Fruit fly (Drosophila melanogaster) whole organism, embryonic: ENCODE measurements around the gene CG11168.

Source experiments
- Ada2b ChIP-seq: fragments of 200-800 bp; sonication (Bioruptor generic); IDR thresholded peaks from 2 replicates; pipeline ENCODE4 v1.3.6; 2022; ENCODE audit warnings: missing biosample characterization, missing genetic modification characterization
- Adf1 ChIP-seq: fragments of 200-800 bp; sonication (Bioruptor generic); IDR thresholded peaks from 2 replicates; pipeline ENCODE4 v1.3.6; 2022; ENCODE audit warnings: missing biosample characterization, missing genetic modification characterization
- Asciz ChIP-seq: fragments of 200-800 bp; sonication (Bioruptor generic); optimal IDR thresholded peaks from 2 replicates; lab custom pipeline; 2017; ENCODE audit warnings: missing biosample characterization, mild to moderate bottlenecking, missing genetic modification characterization, missing genetic modification reagents
- BEAF-32 ChIP-seq: fragments of 200-800 bp; sonication (Bioruptor generic); optimal IDR thresholded peaks from 3 replicates; lab custom pipeline; 2017; ENCODE audit warnings: missing biosample characterization, missing genetic modification characterization, mild to moderate bottlenecking, moderate library complexity, missing genetic modification reagents
- CG1024 ChIP-seq: fragments of 200-800 bp; sonication (Bioruptor generic); IDR thresholded peaks from 2 replicates; pipeline ENCODE4 v1.3.6; 2022; ENCODE audit warnings: missing biosample characterization, missing genetic modification characterization
- CG10462 ChIP-seq: fragments of 200-800 bp; sonication (Bioruptor generic); optimal IDR thresholded peaks from 2 replicates; lab custom pipeline; 2016; ENCODE audit warnings: missing biosample characterization, missing genetic modification characterization
- CG11560 ChIP-seq: fragments of 200-800 bp; sonication (Bioruptor generic); IDR thresholded peaks from 3 replicates; pipeline ENCODE4 v1.3.6; 2022; ENCODE audit warnings: missing biosample characterization, missing genetic modification characterization
- CG11695 ChIP-seq: fragments of 200-800 bp; sonication (Bioruptor generic); IDR thresholded peaks from 3 replicates; pipeline ENCODE4 v1.3.6; 2022; ENCODE audit warnings: missing biosample characterization, missing genetic modification characterization
- CG12659 ChIP-seq: fragments of 200-800 bp; sonication (Bioruptor generic); optimal IDR thresholded peaks from 3 replicates; lab custom pipeline; 2017; ENCODE audit warnings: mild to moderate bottlenecking, missing biosample characterization, missing genetic modification reagents, missing genetic modification characterization
- CG13123 ChIP-seq: fragments of 200-800 bp; sonication (Bioruptor generic); optimal IDR thresholded peaks from 2 replicates; lab custom pipeline; 2016; ENCODE audit warnings: missing biosample characterization, missing genetic modification characterization
- CG14860 ChIP-seq: fragments of 200-800 bp; sonication (Bioruptor generic); IDR thresholded peaks from 3 replicates; pipeline ENCODE4 v1.3.6; 2022; ENCODE audit warnings: missing biosample characterization, missing genetic modification characterization; ENCODE audit not compliant: partially characterized antibody
- CG16779 ChIP-seq: fragments of 200-800 bp; sonication (Bioruptor generic); IDR thresholded peaks from 2 replicates; pipeline ENCODE4 v1.3.6; 2022; ENCODE audit warnings: missing biosample characterization, missing genetic modification characterization
- CG16863 ChIP-seq: fragments of 200-800 bp; sonication (Bioruptor generic); optimal IDR thresholded peaks from 3 replicates; lab custom pipeline; 2016; ENCODE audit warnings: missing biosample characterization, missing genetic modification characterization
- CG17186 ChIP-seq: fragments of 200-800 bp; sonication (Bioruptor generic); optimal IDR thresholded peaks from 3 replicates; lab custom pipeline; 2017; ENCODE audit warnings: missing biosample characterization, missing genetic modification reagents, missing genetic modification characterization
- CG18262 ChIP-seq: fragments of 200-800 bp; optimal IDR thresholded peaks from 3 replicates; lab custom pipeline; 2019; ENCODE audit warnings: missing biosample characterization, mild to moderate bottlenecking, missing genetic modification characterization, moderate library complexity
- CG18764 ChIP-seq: fragments of 200-800 bp; sonication (Bioruptor generic); optimal IDR thresholded peaks from 3 replicates; lab custom pipeline; 2016; ENCODE audit warnings: missing biosample characterization, missing genetic modification characterization
- CG2120 ChIP-seq: fragments of 200-800 bp; sonication (Bioruptor generic); optimal IDR thresholded peaks from 3 replicates; lab custom pipeline; 2016; ENCODE audit warnings: missing biosample characterization, missing genetic modification characterization
- CG43689 ChIP-seq: fragments of 200-800 bp; sonication (Bioruptor generic); IDR thresholded peaks from 2 replicates; pipeline ENCODE4 v1.3.6; 2022; ENCODE audit warnings: missing biosample characterization, missing genetic modification characterization
- CG4820 ChIP-seq: fragments of 200-800 bp; sonication (Bioruptor generic); optimal IDR thresholded peaks from 3 replicates; lab custom pipeline; 2016; ENCODE audit warnings: missing biosample characterization, missing genetic modification characterization
- CG6272 ChIP-seq: fragments of 200-800 bp; sonication (Bioruptor generic); IDR thresholded peaks from 2 replicates; pipeline ENCODE4 v1.3.6; 2022; ENCODE audit warnings: missing biosample characterization, missing genetic modification characterization
- CG7556 ChIP-seq: fragments of 200-800 bp; sonication (Bioruptor generic); optimal IDR thresholded peaks from 2 replicates; lab custom pipeline; 2017; ENCODE audit warnings: missing biosample characterization, mild to moderate bottlenecking, missing genetic modification characterization
- CG7786 ChIP-seq: fragments of 200-800 bp; sonication (Bioruptor generic); optimal IDR thresholded peaks from 2 replicates; lab custom pipeline; 2016; ENCODE audit warnings: missing biosample characterization, missing genetic modification characterization
- CG8478 ChIP-seq: fragments of >200 bp; optimal IDR thresholded peaks from 2 replicates; lab custom pipeline; 2018
- CG8924 ChIP-seq: fragments of 200-800 bp; optimal IDR thresholded peaks from 3 replicates; lab custom pipeline; 2019; ENCODE audit warnings: missing biosample characterization, mild to moderate bottlenecking, missing genetic modification characterization, moderate library complexity
- CG9876 ChIP-seq: fragments of 200-800 bp; sonication (Bioruptor generic); optimal IDR thresholded peaks from 2 replicates; lab custom pipeline; 2016; ENCODE audit warnings: missing biosample characterization, missing genetic modification characterization
- Deaf1 ChIP-seq: fragments of 200-800 bp; optimal IDR thresholded peaks from 3 replicates; lab custom pipeline; 2019; ENCODE audit warnings: missing biosample characterization, mild to moderate bottlenecking, missing genetic modification characterization, moderate library complexity
- Doc2 ChIP-seq: fragments of 200-800 bp; sonication (Bioruptor generic); IDR thresholded peaks from 2 replicates; pipeline ENCODE4 v1.3.6; 2022; ENCODE audit warnings: missing biosample characterization, missing genetic modification characterization
- Dp ChIP-seq: fragments of 200-800 bp; sonication (Bioruptor generic); optimal IDR thresholded peaks from 2 replicates; lab custom pipeline; 2018; ENCODE audit warnings: missing biosample characterization, mild to moderate bottlenecking, missing genetic modification characterization, moderate library complexity
- Ets65A ChIP-seq: fragments of 200-800 bp; sonication (Bioruptor generic); peaks from one replicate; lab custom pipeline; 2016; ENCODE audit warnings: missing biosample characterization, missing genetic modification characterization
- Hand ChIP-seq: fragments of 200-800 bp; sonication (Bioruptor generic); optimal IDR thresholded peaks from 2 replicates; lab custom pipeline; 2017; ENCODE audit warnings: mild to moderate bottlenecking, missing biosample characterization, missing genetic modification reagents, missing genetic modification characterization
- Hr3 ChIP-seq: fragments of 200-800 bp; sonication (Bioruptor generic); optimal IDR thresholded peaks from 3 replicates; lab custom pipeline; 2016; ENCODE audit warnings: missing biosample characterization, missing genetic modification characterization
- MTF-1 ChIP-seq: fragments of 200-800 bp; sonication (Bioruptor generic); optimal IDR thresholded peaks from 2 replicates; lab custom pipeline; 2018; ENCODE audit warnings: missing biosample characterization, mild to moderate bottlenecking, missing genetic modification characterization, borderline replicate concordance
- NC2β ChIP-seq: fragments of 200-800 bp; sonication (Bioruptor generic); optimal IDR thresholded peaks from 2 replicates; lab custom pipeline; 2016; ENCODE audit warnings: missing biosample characterization, missing genetic modification characterization
- NFAT ChIP-seq: fragments of 200-800 bp; sonication (Bioruptor generic); IDR thresholded peaks from 2 replicates; pipeline ENCODE4 v1.3.6; 2022; ENCODE audit warnings: missing biosample characterization, missing genetic modification characterization
- Optix ChIP-seq: fragments of 200-800 bp; sonication (Bioruptor generic); IDR thresholded peaks from 3 replicates; pipeline ENCODE4 v1.3.6; 2022; ENCODE audit warnings: missing biosample characterization, missing genetic modification characterization
- Rx ChIP-seq: fragments of 200-800 bp; sonication (Bioruptor generic); IDR thresholded peaks from 2 replicates; pipeline ENCODE4 v1.3.6; 2022; ENCODE audit warnings: missing biosample characterization, missing genetic modification characterization
- Usf ChIP-seq: fragments of 200-800 bp; sonication (Bioruptor generic); optimal IDR thresholded peaks from 2 replicates; lab custom pipeline; 2017; ENCODE audit warnings: missing genotype, missing biosample characterization, missing genetic modification characterization
- chinmo ChIP-seq: fragments of 200-800 bp; sonication (Bioruptor generic); IDR thresholded peaks from 4 replicates; pipeline ENCODE4 v1.3.6; 2022; ENCODE audit warnings: missing biosample characterization, missing genetic modification characterization; ENCODE audit not compliant: partially characterized antibody
- danr ChIP-seq: fragments of 200-800 bp; sonication (Bioruptor generic); IDR thresholded peaks from 2 replicates; pipeline ENCODE4 v1.3.6; 2022; ENCODE audit warnings: missing biosample characterization, missing genetic modification characterization
- ewg ChIP-seq: fragments of 200-800 bp; sonication (Bioruptor generic); optimal IDR thresholded peaks from 3 replicates; lab custom pipeline; 2017; ENCODE audit warnings: mild to moderate bottlenecking, missing biosample characterization, missing genetic modification reagents, missing genetic modification characterization
- exex ChIP-seq: fragments of 200-800 bp; sonication (Bioruptor generic); optimal IDR thresholded peaks from 4 replicates; lab custom pipeline; 2018; ENCODE audit warnings: missing biosample characterization, mild to moderate bottlenecking, missing genetic modification characterization, moderate library complexity
- gce ChIP-seq: fragments of 200-800 bp; sonication (Bioruptor generic); IDR thresholded peaks from 3 replicates; pipeline ENCODE4 v1.3.6; 2022; ENCODE audit warnings: missing biosample characterization, missing genetic modification characterization
- gcm ChIP-seq: fragments of 200-800 bp; sonication (Bioruptor generic); optimal IDR thresholded peaks from 2 replicates; lab custom pipeline; 2019; ENCODE audit warnings: missing biosample characterization, mild to moderate bottlenecking, missing genetic modification characterization, moderate library complexity
- jing ChIP-seq: fragments of 200-800 bp; sonication (Bioruptor generic); optimal IDR thresholded peaks from 2 replicates; lab custom pipeline; 2018; ENCODE audit warnings: missing biosample characterization, mild to moderate bottlenecking, missing genetic modification characterization
- kah ChIP-seq: fragments of 200-800 bp; sonication (Bioruptor generic); optimal IDR thresholded peaks from 2 replicates; lab custom pipeline; 2018; ENCODE audit warnings: missing biosample characterization, mild to moderate bottlenecking, missing genetic modification characterization
- kay ChIP-seq: fragments of 200-800 bp; sonication (Bioruptor generic); optimal IDR thresholded peaks from 2 replicates; lab custom pipeline; 2016; ENCODE audit warnings: missing biosample characterization, missing genetic modification characterization
- slbo ChIP-seq: fragments of 200-800 bp; sonication (Bioruptor generic); IDR thresholded peaks from 2 replicates; pipeline ENCODE4 v1.3.6; 2022; ENCODE audit warnings: missing biosample characterization, missing genetic modification characterization
- slou ChIP-seq: fragments of 200-800 bp; sonication (Bioruptor generic); optimal IDR thresholded peaks from 3 replicates; lab custom pipeline; 2016; ENCODE audit warnings: missing biosample characterization, missing genetic modification characterization
- sug ChIP-seq: fragments of 200-800 bp; optimal IDR thresholded peaks from 2 replicates; lab custom pipeline; 2019; ENCODE audit warnings: missing biosample characterization, mild to moderate bottlenecking, missing genetic modification characterization, moderate library complexity
- trem ChIP-seq: fragments of 200-800 bp; optimal IDR thresholded peaks from 3 replicates; lab custom pipeline; 2019; ENCODE audit warnings: missing biosample characterization, mild to moderate bottlenecking, missing genetic modification characterization, moderate library complexity
- wor ChIP-seq: fragments of 200-800 bp; sonication (Bioruptor generic); IDR thresholded peaks from 2 replicates; pipeline ENCODE4 v1.3.6; 2022; ENCODE audit warnings: missing biosample characterization, missing genetic modification characterization
- zen2 ChIP-seq: fragments of 200-800 bp; sonication (Bioruptor generic); IDR thresholded peaks from 3 replicates; pipeline ENCODE4 v1.3.6; 2022; ENCODE audit warnings: missing biosample characterization, missing genetic modification characterization; ENCODE audit not compliant: partially characterized antibody

Gene CG11168

DNA sequence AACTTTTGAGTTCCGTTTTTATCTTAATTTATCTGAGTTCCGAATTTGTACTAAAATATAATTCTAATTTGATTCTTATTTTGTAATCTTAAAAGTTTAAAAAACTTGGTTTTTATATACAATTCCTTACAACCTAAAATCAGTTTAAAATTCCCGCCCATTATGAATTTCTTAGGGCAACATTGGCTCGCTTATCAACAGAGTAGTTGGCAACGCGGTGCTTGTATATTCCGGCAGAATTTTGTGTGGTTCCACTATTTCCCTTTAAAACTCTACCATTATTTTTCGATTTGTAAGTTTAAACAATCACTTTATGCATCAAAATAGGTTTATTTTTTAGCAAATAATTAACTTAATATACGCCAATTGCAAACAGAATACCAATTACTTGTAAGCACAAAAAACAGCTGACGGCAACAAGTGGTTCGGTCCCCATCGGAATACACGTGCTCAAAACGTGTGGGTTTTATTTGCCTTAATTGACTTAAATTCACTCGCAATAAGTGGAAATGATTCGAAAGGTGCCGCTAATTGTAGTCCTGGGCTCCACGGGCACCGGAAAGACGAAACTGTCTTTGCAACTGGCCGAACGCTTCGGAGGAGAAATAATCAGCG lies 41.0 kb upstream of the CG11168 start, which contains the start of the genes CG11089 and CG31381 (continued):
- TF ChIP-seq sug: no peak
- no peak for TF ChIP-seq wor (GFP tag; lab: Robert Waterston, UW)
- TF ChIP-seq CG4820 (GFP tag; lab: Kevin White, UChicago): no peak
- no peak for TF ChIP-seq CG11695 (GFP tag; lab: Robert Waterston, UW)
- no peak for TF ChIP-seq Usf (GFP tag; lab: Kevin White, UChicago)
- no peak for TF ChIP-seq NFAT (GFP tag; lab: Robert Waterston, UW)
- no peak for TF ChIP-seq CG11560
- no peak for TF ChIP-seq BEAF-32
- no peak for TF ChIP-seq Hand (GFP tag; lab: Kevin White, UChicago)
- TF ChIP-seq ewg (GFP tag; lab: Kevin White, UChicago): no peak
- no peak for TF ChIP-seq CG16863 (GFP tag; lab: Kevin White, UChicago)
- TF ChIP-seq CG1024 (GFP tag; lab: Robert Waterston, UW): no peak
- no peak for TF ChIP-seq CG2120 (GFP tag; lab: Kevin White, UChicago)
- TF ChIP-seq kah (GFP tag; lab: Kevin White, UChicago): peak; percentile 99
- TF ChIP-seq CG6272 (GFP tag; lab: Robert Waterston, UW): no peak
- TF ChIP-seq Optix (GFP tag; lab: Robert Waterston, UW): no peak
- no peak for TF ChIP-seq CG8478 (lab: Kevin White, UChicago)
- no peak for TF ChIP-seq gcm (GFP tag; lab: Kevin White, UChicago)
- no peak for TF ChIP-seq Ada2b (GFP tag; lab: Robert Waterston, UW)
- no peak for TF ChIP-seq CG9876 (GFP tag; lab: Kevin White, UChicago)
- TF ChIP-seq CG18262 (tag; lab: Kevin White, UChicago): no peak
- no peak for TF ChIP-seq NC2β
- no peak for TF ChIP-seq slou (GFP tag; lab: Kevin White, UChicago)
- TF ChIP-seq CG13123 (GFP tag; lab: Kevin White, UChicago): no peak
- no peak for TF ChIP-seq Adf1 (GFP tag; lab: Robert Waterston, UW)
- TF ChIP-seq exex (tag; lab: Kevin White, UChicago): no peak
- TF ChIP-seq Dp: peak; percentile 96
- TF ChIP-seq Hr3 (GFP tag; lab: Kevin White, UChicago): no peak
- peak; percentile 34 for TF ChIP-seq trem
- TF ChIP-seq jing (GFP tag; lab: Kevin White, UChicago): no peak
- no peak for TF ChIP-seq CG8924 (tag; lab: Kevin White, UChicago)
- TF ChIP-seq zen2 (GFP tag; lab: Robert Waterston, UW): no peak
- TF ChIP-seq CG7786 (GFP tag; lab: Kevin White, UChicago): no peak
- TF ChIP-seq CG17186 (GFP tag; lab: Kevin White, UChicago): no peak
- no peak for TF ChIP-seq Doc2 (GFP tag; lab: Robert Waterston, UW)
- no peak for TF ChIP-seq kay (GFP tag; lab: Kevin White, UChicago)
- TF ChIP-seq CG10462 (GFP tag; lab: Kevin White, UChicago): no peak
- TF ChIP-seq danr: no peak
- no peak for TF ChIP-seq CG18764
- TF ChIP-seq Rx: no peak
- peak; percentile 24 for TF ChIP-seq CG7556 (GFP tag; lab: Kevin White, UChicago)
- no peak for TF ChIP-seq slbo (GFP tag; lab: Robert Waterston, UW)
- no peak for TF ChIP-seq chinmo
- no peak for TF ChIP-seq CG14860
- TF ChIP-seq Deaf1 (tag; lab: Kevin White, UChicago): no peak
- TF ChIP-seq CG43689: no peak
- no peak for TF ChIP-seq gce (GFP tag; lab: Robert Waterston, UW)
- peak; percentile 25 for TF ChIP-seq Asciz (GFP tag; lab: Kevin White, UChicago)
- peak; percentile 44 for TF ChIP-seq CG12659 (GFP tag; lab: Kevin White, UChicago)
- TF ChIP-seq MTF-1: no peak
- no peak for TF ChIP-seq CG16779 (GFP tag; lab: Robert Waterston, UW)
- peak; percentile 14 for TF ChIP-seq Ets65A (GFP tag; lab: Kevin White, UChicago)
